Worm (Caenorhabditis elegans) whole organism, early embryonic: Measurements from ENCODE around the gene bli-2.

Source experiments
- F13C5.2 ChIP-seq: sonication (generic microtip); optimal IDR thresholded peaks from 2 replicates; lab custom pipeline; 2017; ENCODE audit warnings: mild to moderate bottlenecking, missing genetic modification characterization, inconsistent platforms, missing compliant biosample characterization
- aly-1 ChIP-seq: sonication (generic microtip); optimal IDR thresholded peaks from 2 replicates; lab custom pipeline; 2016; ENCODE audit warnings: missing genetic modification characterization, missing compliant biosample characterization
- ama-1 ChIP-seq: fragments of 150-350 bp; optimal IDR thresholded peaks from 2 replicates; lab custom pipeline; 2014
- flt-1 ChIP-seq: fragments of 200-800 bp; sonication (Bioruptor generic); IDR thresholded peaks from 2 replicates; pipeline ENCODE4 v1.3.6; 2022; ENCODE audit warnings: missing genetic modification characterization, missing compliant biosample characterization
- hmbx-1 ChIP-seq: sonication (generic microtip); optimal IDR thresholded peaks from 2 replicates; lab custom pipeline; 2016; ENCODE audit warnings: mild to moderate bottlenecking, missing genetic modification characterization, missing compliant biosample characterization
- hmg-4 ChIP-seq: fragments of 200-800 bp; sonication (Bioruptor generic); optimal IDR thresholded peaks from 2 replicates; lab custom pipeline; 2018; ENCODE audit warnings: mild to moderate bottlenecking, missing genetic modification characterization, missing compliant biosample characterization
- hnd-1 ChIP-seq: sonication (generic microtip); optimal IDR thresholded peaks from 2 replicates; lab custom pipeline; 2016; ENCODE audit warnings: missing genetic modification characterization, missing compliant biosample characterization
- pes-1 ChIP-seq: fragments of 200-800 bp; sonication (Bioruptor generic); IDR thresholded peaks from 2 replicates; pipeline ENCODE4 v1.3.6; 2022; ENCODE audit warnings: missing genetic modification reagents, missing genetic modification characterization, missing compliant biosample characterization
- sea-1 ChIP-seq: fragments of 200-800 bp; sonication (Bioruptor generic); conservative IDR thresholded peaks from 2 replicates; pipeline ENCODE4 v1.3.6; 2022; ENCODE audit warnings: missing genetic modification characterization, missing compliant biosample characterization

DNA sequence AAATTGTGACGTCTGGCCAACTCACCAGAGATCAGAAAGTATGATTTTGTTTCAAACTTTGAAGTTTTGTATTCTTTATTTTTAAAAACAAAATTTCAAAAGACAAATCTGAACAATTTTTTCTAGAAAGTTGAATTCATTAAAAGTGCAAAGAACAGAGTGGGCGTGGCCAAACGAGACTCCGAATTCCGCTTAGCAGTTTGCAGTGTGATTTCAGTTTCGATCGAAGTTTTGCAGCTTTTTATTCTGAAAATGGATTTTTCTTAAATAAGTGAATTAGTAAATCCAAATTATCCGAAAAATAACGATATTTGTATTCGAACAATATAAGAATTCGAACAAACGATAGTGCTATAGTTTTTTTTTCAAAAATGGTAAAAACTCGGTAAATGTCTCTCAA lies 18.8 kb downstream of the bli-2 start:
- TF ChIP-seq pes-1 (GFP tag; lab: Robert Waterston, UW) (no peak), hmg-4 (GFP tag; lab: Kevin White, UChicago) (no peak), ama-1 (lab: Kevin White, UChicago) (no peak), sea-1 (no peak), flt-1 (GFP tag; lab: Robert Waterston, UW) (no peak), F13C5.2 (tag; lab: Kevin White, UChicago) (no peak), aly-1 (no peak), hnd-1 (tag; lab: Kevin White, UChicago) (no peak), hmbx-1 (tag; lab: Kevin White, UChicago) (no peak)
